Worm (Caenorhabditis elegans) whole organism, mixed stage, embryonic: Measurements from ENCODE around the gene F38B7.3.

Experiments used
- elt-1 ChIP-seq: sonication (generic microtip); optimal IDR thresholded peaks from 2 replicates; lab custom pipeline; 2017; ENCODE audit warnings: missing genetic modification characterization, mild to moderate bottlenecking, missing compliant biosample characterization, antibody characterized with exemption, moderate library complexity, borderline replicate concordance; ENCODE audit not compliant: insufficient read depth
- nhr-12 ChIP-seq: fragments of 150-350 bp; optimal IDR thresholded peaks from 2 replicates; lab custom pipeline; 2014; ENCODE audit warnings: missing biosample characterization, missing genetic modification characterization
- nhr-28 ChIP-seq: fragments of 150-350 bp; optimal IDR thresholded peaks from 2 replicates; lab custom pipeline; 2014; ENCODE audit warnings: missing biosample characterization, missing genetic modification characterization

ce11 chrV:11593427-11593826 is 44.5 kb downstream of the F38B7.3 start, which contains the start of gene srx-80:
- TF ChIP-seq nhr-12 (no peak), nhr-28 (tag; lab: Kevin White, UChicago) (no peak), elt-1 (tag; lab: Kevin White, UChicago) (no peak)
